Worm (Caenorhabditis elegans) whole organism, L3 larva: ENCODE results near the gene F42G2.5.

Experiments used
- ZK546.5 ChIP-seq: sonication (generic microtip); optimal IDR thresholded peaks from 2 replicates; lab custom pipeline; 2017; ENCODE audit warnings: missing biosample characterization, missing genetic modification characterization
- aly-2 ChIP-seq: fragments of 150-350 bp; optimal IDR thresholded peaks from 2 replicates; lab custom pipeline; 2014; ENCODE audit warnings: missing biosample characterization, missing genetic modification characterization
- ceh-28 ChIP-seq: fragments of 150-350 bp; optimal IDR thresholded peaks from 2 replicates; lab custom pipeline; 2014; ENCODE audit warnings: missing biosample characterization, missing genetic modification reagents, missing genetic modification characterization
- ceh-9 ChIP-seq: sonication (generic microtip); optimal IDR thresholded peaks from 2 replicates; lab custom pipeline; 2018; ENCODE audit warnings: missing biosample characterization, missing genetic modification characterization
- daf-12 ChIP-seq: fragments of 150-350 bp; optimal IDR thresholded peaks from 2 replicates; lab custom pipeline; 2014; ENCODE audit warnings: missing biosample characterization, missing genetic modification reagents, missing genetic modification characterization
- egl-5 ChIP-seq: fragments of 150-350 bp; optimal IDR thresholded peaks from 2 replicates; lab custom pipeline; 2017; ENCODE audit warnings: missing biosample characterization, missing genetic modification reagents, missing genetic modification characterization, inconsistent platforms
- elt-2 ChIP-seq: sonication (generic microtip); optimal IDR thresholded peaks from 2 replicates; lab custom pipeline; 2016; ENCODE audit warnings: missing genetic modification reagents, mild to moderate bottlenecking, missing genetic modification characterization, missing compliant biosample characterization
- elt-3 ChIP-seq, 3 experiments: fragments of 150-350 bp in 1 of 3; sonication (generic microtip) in 2 of 3; optimal IDR thresholded peaks; 2 replicates in 2 of 3; 4 replicates in 1 of 3; lab custom pipeline; 2014 to 2017; ENCODE audit warnings: missing biosample characterization in 3 of 3, missing genetic modification characterization in 3 of 3
- eor-1 ChIP-seq, 2 experiments: fragments of 150-350 bp; optimal IDR thresholded peaks; 2 replicates each; lab custom pipeline; 2014 to 2018; ENCODE audit warnings: missing biosample characterization in 2 of 2, missing genetic modification characterization in 2 of 2
- fkh-10 ChIP-seq: sonication (generic microtip); optimal IDR thresholded peaks from 2 replicates; lab custom pipeline; 2017; ENCODE audit warnings: missing biosample characterization, missing genetic modification reagents, missing genetic modification characterization
- fkh-2 ChIP-seq: fragments of 150-350 bp; optimal IDR thresholded peaks from 2 replicates; lab custom pipeline; 2014; ENCODE audit warnings: missing biosample characterization, missing genetic modification reagents, missing genetic modification characterization
- fos-1 ChIP-seq: fragments of 150-350 bp; optimal IDR thresholded peaks from 2 replicates; lab custom pipeline; 2014; ENCODE audit warnings: missing biosample characterization, missing genetic modification characterization
- jun-1 ChIP-seq: fragments of 150-350 bp; optimal IDR thresholded peaks from 2 replicates; lab custom pipeline; 2014; ENCODE audit warnings: missing biosample characterization, missing genetic modification reagents, missing genetic modification characterization
- lin-15B ChIP-seq: fragments of 150-350 bp; optimal IDR thresholded peaks from 2 replicates; lab custom pipeline; 2014; ENCODE audit warnings: missing biosample characterization, missing genetic modification characterization
- lin-39 ChIP-seq: fragments of 150-350 bp; optimal IDR thresholded peaks from 2 replicates; lab custom pipeline; 2018; ENCODE audit warnings: missing biosample characterization, missing genetic modification reagents, missing genetic modification characterization
- lsy-12 ChIP-seq: sonication (generic microtip); optimal IDR thresholded peaks from 2 replicates; lab custom pipeline; 2016; ENCODE audit warnings: mild to moderate bottlenecking, missing genetic modification characterization, missing compliant biosample characterization
- mdl-1 ChIP-seq: fragments of 150-350 bp; optimal IDR thresholded peaks from 2 replicates; lab custom pipeline; 2014; ENCODE audit warnings: missing biosample characterization, missing genetic modification characterization
- mml-1 ChIP-seq: fragments of 150-350 bp; sonication (generic microtip); optimal IDR thresholded peaks from 3 replicates; lab custom pipeline; 2014; ENCODE audit warnings: missing biosample characterization, missing genetic modification characterization
- nhr-11 ChIP-seq: fragments of 150-350 bp; optimal IDR thresholded peaks from 2 replicates; lab custom pipeline; 2014; ENCODE audit warnings: missing biosample characterization, missing genetic modification characterization
- nhr-12 ChIP-seq: fragments of 150-350 bp; optimal IDR thresholded peaks from 2 replicates; lab custom pipeline; 2014; ENCODE audit warnings: missing biosample characterization, missing genetic modification characterization
- nhr-23 ChIP-seq: fragments of 150-350 bp; optimal IDR thresholded peaks from 2 replicates; lab custom pipeline; 2014; ENCODE audit warnings: missing biosample characterization, missing genetic modification reagents, missing genetic modification characterization
- nhr-237 ChIP-seq: fragments of 150-350 bp; optimal IDR thresholded peaks from 2 replicates; lab custom pipeline; 2014; ENCODE audit warnings: missing biosample characterization, missing genetic modification characterization
- nhr-25 ChIP-seq: sonication (generic microtip); optimal IDR thresholded peaks from 2 replicates; lab custom pipeline; 2017; ENCODE audit warnings: missing biosample characterization, missing genetic modification characterization
- nhr-43 ChIP-seq: sonication (generic microtip); optimal IDR thresholded peaks from 2 replicates; lab custom pipeline; 2016; ENCODE audit warnings: mild to moderate bottlenecking, missing genetic modification characterization, missing compliant biosample characterization; ENCODE audit not compliant: poor library complexity, severe bottlenecking
- nhr-77 ChIP-seq: fragments of 150-350 bp; optimal IDR thresholded peaks from 2 replicates; lab custom pipeline; 2014; ENCODE audit warnings: missing biosample characterization, missing genetic modification characterization
- pha-4 ChIP-seq: fragments of 150-350 bp; optimal IDR thresholded peaks from 2 replicates; lab custom pipeline; 2014; ENCODE audit warnings: missing biosample characterization, missing genetic modification reagents, missing genetic modification characterization
- pqm-1 ChIP-seq: fragments of 150-350 bp; optimal IDR thresholded peaks from 2 replicates; lab custom pipeline; 2017; ENCODE audit warnings: missing biosample characterization, missing genetic modification characterization, inconsistent platforms
- sea-2 ChIP-seq: fragments of 150-350 bp; sonication (generic microtip); optimal IDR thresholded peaks from 4 replicates; lab custom pipeline; 2014; ENCODE audit warnings: missing biosample characterization, missing genetic modification reagents, missing genetic modification characterization
- snpc-4 ChIP-seq: fragments of 150-350 bp; optimal IDR thresholded peaks from 2 replicates; lab custom pipeline; 2014; ENCODE audit warnings: missing biosample characterization, missing genetic modification characterization
- tbx-2 ChIP-seq: sonication (generic microtip); optimal IDR thresholded peaks from 2 replicates; lab custom pipeline; 2016; ENCODE audit warnings: mild to moderate bottlenecking, missing genetic modification characterization, missing compliant biosample characterization
- unc-39 ChIP-seq: sonication (generic microtip); optimal IDR thresholded peaks from 4 replicates; lab custom pipeline; 2017; ENCODE audit warnings: missing biosample characterization, missing genetic modification characterization
- unc-62 ChIP-seq: fragments of 150-350 bp; sonication (generic microtip); optimal IDR thresholded peaks from 4 replicates; lab custom pipeline; 2014; ENCODE audit warnings: missing biosample characterization, missing genetic modification reagents, missing genetic modification characterization
- ztf-11 ChIP-seq: fragments of 150-350 bp; optimal IDR thresholded peaks from 2 replicates; lab custom pipeline; 2014; ENCODE audit warnings: missing biosample characterization, missing genetic modification characterization
- ztf-4 ChIP-seq: fragments of 150-350 bp; optimal IDR thresholded peaks from 2 replicates; lab custom pipeline; 2014; ENCODE audit warnings: missing biosample characterization, missing genetic modification characterization

F42G2.5 gene

ce11 chrII:2399810-2400209 is 18.0 kb downstream of the F42G2.5 start:
- TF ChIP-seq jun-1 (tag; lab: Kevin White, UChicago) (no peak), lsy-12 (tag; lab: Kevin White, UChicago) (no peak), aly-2 (no peak), egl-5 (no peak), elt-3 (tag; optimal IDR thresholded peaks at IDR 0.05; lab: Kevin White, UChicago) (peak; percentile 14 to 96 (median 93)), daf-12 (no peak), ztf-11 (tag; lab: Kevin White, UChicago) (no peak), nhr-43 (tag; lab: Kevin White, UChicago) (peak; percentile 86), eor-1 (tag; optimal IDR thresholded peaks at IDR 0.05; lab: Kevin White, UChicago) (no peak), tbx-2 (no peak)

ce11 chrII:2398884-2399283 is 18.9 kb downstream of the F42G2.5 start, which contains the start of gene F16G10.14:
Gene F16G10.14 (minus strand): TSS chrII:2398984.
- TF ChIP-seq pha-4 (no peak), jun-1 (tag; lab: Kevin White, UChicago) (no peak), ZK546.5 (tag; lab: Kevin White, UChicago) (no peak), lin-15B (tag; lab: Kevin White, UChicago) (no peak)

ce11 chrII:2395864-2396263 is 21.9 kb downstream of the F42G2.5 start, which contains the start of gene F16G10.13:
Gene F16G10.13 (minus strand): TSS chrII:2395964.
- TF ChIP-seq mdl-1 (tag; lab: Kevin White, UChicago) (no peak), ztf-4 (no peak), pha-4 (no peak), ceh-28 (tag; lab: Kevin White, UChicago) (no peak), ceh-9 (tag; lab: Kevin White, UChicago) (no peak), aly-2 (no peak), egl-5 (no peak), mml-1 (tag; lab: Kevin White, UChicago) (no peak), nhr-77 (tag; lab: Kevin White, UChicago) (no peak), fos-1 (tag; lab: Kevin White, UChicago) (no peak), daf-12 (no peak)

ce11 chrII:2393821-2394220 is 24.0 kb downstream of the F42G2.5 start, which contains the start of gene F16G10.11:
Gene F16G10.11 (minus strand): TSS chrII:2393921.
- TF ChIP-seq nhr-11 (tag; lab: Kevin White, UChicago): no peak
- no peak for TF ChIP-seq nhr-12 (tag; lab: Kevin White, UChicago)
- TF ChIP-seq elt-2 (tag; lab: Kevin White, UChicago): no peak
- TF ChIP-seq ztf-4: no peak
- TF ChIP-seq fkh-2: no peak
- TF ChIP-seq unc-39 (tag; lab: Kevin White, UChicago): no peak
- no peak for TF ChIP-seq elt-3 (tag; optimal IDR thresholded peaks at IDR 0.05; lab: Kevin White, UChicago)
- no peak for TF ChIP-seq egl-5
- no peak for TF ChIP-seq nhr-237 (tag; lab: Kevin White, UChicago)
- TF ChIP-seq pqm-1: no peak
- TF ChIP-seq snpc-4 (tag; lab: Kevin White, UChicago): no peak
- TF ChIP-seq unc-62: no peak
- TF ChIP-seq pha-4: no peak
- TF ChIP-seq lin-39 (tag; lab: Kevin White, UChicago): no peak
- no peak for TF ChIP-seq fos-1 (tag; lab: Kevin White, UChicago)
- no peak for TF ChIP-seq ztf-11 (tag; lab: Kevin White, UChicago)
- TF ChIP-seq tbx-2: no peak
- TF ChIP-seq, all 47 proteins: peak for 0

ce11 chrII:2390884-2391283 is 26.9 kb downstream of the F42G2.5 start, which contains the start of gene F16G10.10:
Gene F16G10.10 (minus strand): TSS chrII:2390984.
- TF ChIP-seq lin-15B (tag; lab: Kevin White, UChicago) (no peak), ZK546.5 (tag; lab: Kevin White, UChicago) (no peak), nhr-23 (no peak), nhr-25 (tag; lab: Kevin White, UChicago) (no peak), jun-1 (tag; lab: Kevin White, UChicago) (no peak), ceh-9 (tag; lab: Kevin White, UChicago) (no peak), daf-12 (no peak), pha-4 (no peak), elt-3 (tag; optimal IDR thresholded peaks at IDR 0.05; lab: Kevin White, UChicago) (no peak), lsy-12 (tag; lab: Kevin White, UChicago) (no peak), fkh-2 (no peak), lin-39 (tag; lab: Kevin White, UChicago) (no peak), fkh-10 (no peak), unc-39 (tag; lab: Kevin White, UChicago) (no peak), mdl-1 (tag; lab: Kevin White, UChicago) (no peak), sea-2 (no peak)
